Worm (Caenorhabditis elegans) whole organism, L3 larva: ENCODE data around the gene cyp-29A4.

Experiments
- ceh-16 ChIP-seq: sonication (generic microtip); optimal IDR thresholded peaks from 2 replicates; lab custom pipeline; 2017; ENCODE audit warnings: missing biosample characterization, missing genetic modification characterization
- ceh-9 ChIP-seq: sonication (generic microtip); optimal IDR thresholded peaks from 2 replicates; lab custom pipeline; 2018; ENCODE audit warnings: missing biosample characterization, missing genetic modification characterization
- lin-15B ChIP-seq: fragments of 150-350 bp; optimal IDR thresholded peaks from 2 replicates; lab custom pipeline; 2014; ENCODE audit warnings: missing biosample characterization, missing genetic modification characterization
- lin-39 ChIP-seq: fragments of 150-350 bp; optimal IDR thresholded peaks from 2 replicates; lab custom pipeline; 2018; ENCODE audit warnings: missing biosample characterization, missing genetic modification reagents, missing genetic modification characterization
- nfya-1 ChIP-seq: sonication (generic microtip); optimal IDR thresholded peaks from 2 replicates; lab custom pipeline; 2017; ENCODE audit warnings: missing genetic modification characterization, mild to moderate bottlenecking, missing compliant biosample characterization, antibody characterized with exemption, moderate library complexity; ENCODE audit not compliant: insufficient read depth
- nhr-12 ChIP-seq: fragments of 150-350 bp; optimal IDR thresholded peaks from 2 replicates; lab custom pipeline; 2014; ENCODE audit warnings: missing biosample characterization, missing genetic modification characterization
- nhr-237 ChIP-seq: fragments of 150-350 bp; optimal IDR thresholded peaks from 2 replicates; lab custom pipeline; 2014; ENCODE audit warnings: missing biosample characterization, missing genetic modification characterization
- nhr-43 ChIP-seq: sonication (generic microtip); optimal IDR thresholded peaks from 2 replicates; lab custom pipeline; 2016; ENCODE audit warnings: mild to moderate bottlenecking, missing genetic modification characterization, missing compliant biosample characterization; ENCODE audit not compliant: poor library complexity, severe bottlenecking
- nhr-76 ChIP-seq: fragments of 150-350 bp; sonication (generic microtip); optimal IDR thresholded peaks from 5 replicates; lab custom pipeline; 2014; ENCODE audit warnings: missing biosample characterization, missing genetic modification characterization
- nhr-77 ChIP-seq: fragments of 150-350 bp; optimal IDR thresholded peaks from 2 replicates; lab custom pipeline; 2014; ENCODE audit warnings: missing biosample characterization, missing genetic modification characterization
- snpc-4 ChIP-seq: fragments of 150-350 bp; optimal IDR thresholded peaks from 2 replicates; lab custom pipeline; 2014; ENCODE audit warnings: missing biosample characterization, missing genetic modification characterization
- zag-1 ChIP-seq: fragments of 150-350 bp; optimal IDR thresholded peaks from 2 replicates; lab custom pipeline; 2014; ENCODE audit warnings: missing biosample characterization, missing genetic modification characterization

ce11 chrV:9645507-9645906 is 9.0 kb upstream of the cyp-29A4 start, which contains the start of the genes atl-1 and hcp-2:
- TF ChIP-seq nhr-43 (tag; lab: Kevin White, UChicago) = no peak
- no peak for TF ChIP-seq nfya-1 (tag; lab: Kevin White, UChicago)
- TF ChIP-seq ceh-9 (tag; lab: Kevin White, UChicago) = no peak
- TF ChIP-seq nhr-76 = no peak
- no peak for TF ChIP-seq nhr-77 (tag; lab: Kevin White, UChicago)
- no peak for TF ChIP-seq snpc-4 (tag; lab: Kevin White, UChicago)
- no peak for TF ChIP-seq nhr-237
- no peak for TF ChIP-seq zag-1
- no peak for TF ChIP-seq nhr-12
- no peak for TF ChIP-seq ceh-16 (tag; lab: Kevin White, UChicago)
- TF ChIP-seq lin-15B (tag; lab: Kevin White, UChicago) = no peak
- TF ChIP-seq lin-39 (tag; lab: Kevin White, UChicago) = no peak
